Worm (Caenorhabditis elegans) whole organism, young adult: ENCODE results near the gene dyf-7.

ENCODE experiments used
- aptf-3 ChIP-seq: fragments of 200-800 bp; sonication (Bioruptor generic); IDR thresholded peaks from 2 replicates; pipeline ENCODE4 v1.3.6; 2022; ENCODE audit warnings: missing genetic modification characterization, missing compliant biosample characterization
- ccch-3 ChIP-seq: fragments of 200-800 bp; sonication (Bioruptor generic); optimal IDR thresholded peaks from 2 replicates; lab custom pipeline; 2018; ENCODE audit warnings: mild to moderate bottlenecking, missing genetic modification characterization, missing compliant biosample characterization
- ceh-27 ChIP-seq: fragments of 200-800 bp; sonication (Bioruptor generic); optimal IDR thresholded peaks from 2 replicates; lab custom pipeline; 2018; ENCODE audit warnings: mild to moderate bottlenecking, missing genetic modification characterization, moderate library complexity, missing compliant biosample characterization
- pha-4 ChIP-seq: fragments of 150-350 bp; sonication (generic microtip); optimal IDR thresholded peaks from 2 replicates; lab custom pipeline; 2014; ENCODE audit warnings: missing biosample characterization, missing genetic modification reagents, missing genetic modification characterization
- snpc-1.3 ChIP-seq: sonication (generic microtip); optimal IDR thresholded peaks from 2 replicates; lab custom pipeline; 2017; ENCODE audit warnings: missing genetic modification characterization, mild to moderate bottlenecking, missing compliant biosample characterization, antibody characterized with exemption, moderate library complexity, missing genotype, missing genetic modification reagents; ENCODE audit not compliant: insufficient read depth
- unc-62 ChIP-seq: fragments of 150-350 bp; optimal IDR thresholded peaks from 2 replicates; lab custom pipeline; 2014; ENCODE audit warnings: missing biosample characterization, missing genetic modification reagents, missing genetic modification characterization
- ztf-22 ChIP-seq: fragments of 200-800 bp; sonication (Bioruptor generic); optimal IDR thresholded peaks from 2 replicates; lab custom pipeline; 2018; ENCODE audit warnings: mild to moderate bottlenecking, missing genetic modification characterization, moderate library complexity, missing compliant biosample characterization

ce11 chrX:9702790-9703189, 4.3 kb downstream of the dyf-7 start:
- TF ChIP-seq pha-4 (tag; lab: Kevin White, UChicago) (no peak), aptf-3 (GFP tag; lab: Robert Waterston, UW) (no peak), ccch-3 (GFP tag; lab: Kevin White, UChicago) (no peak), snpc-1.3 (no peak), ceh-27 (GFP tag; lab: Kevin White, UChicago) (no peak), unc-62 (GFP tag; lab: Kevin White, UChicago) (no peak), ztf-22 (GFP tag; lab: Kevin White, UChicago) (no peak)
